Fruit fly (Drosophila melanogaster) whole organism, adult: Measurements from ENCODE around the gene CG13884.

Source experiments
- CG11617 ChIP-seq: fragments of 200-800 bp; sonication (Bioruptor generic); optimal IDR thresholded peaks from 2 replicates; lab custom pipeline; 2017; ENCODE audit warnings: mild to moderate bottlenecking, missing biosample characterization, missing genetic modification reagents, missing genetic modification characterization
- CG12768 ChIP-seq: fragments of 200-800 bp; sonication (Bioruptor generic); optimal IDR thresholded peaks from 2 replicates; lab custom pipeline; 2017; ENCODE audit warnings: missing biosample characterization, missing genetic modification characterization, mild to moderate bottlenecking, moderate library complexity, missing genetic modification reagents
- CG14711 ChIP-seq: fragments of 200-800 bp; sonication (Bioruptor generic); optimal IDR thresholded peaks from 2 replicates; lab custom pipeline; 2018; ENCODE audit warnings: missing biosample characterization, mild to moderate bottlenecking, missing genetic modification characterization, moderate library complexity
- CG1620 ChIP-seq: fragments of 200-800 bp; sonication (Bioruptor generic); optimal IDR thresholded peaks from 2 replicates; lab custom pipeline; 2016; ENCODE audit warnings: missing biosample characterization, missing genetic modification characterization
- CG33017 ChIP-seq: fragments of 200-800 bp; sonication (Bioruptor generic); optimal IDR thresholded peaks from 2 replicates; lab custom pipeline; 2018; ENCODE audit warnings: missing biosample characterization, mild to moderate bottlenecking, missing genetic modification characterization, moderate library complexity
- CG5204 ChIP-seq: fragments of 200-800 bp; sonication (Bioruptor generic); optimal IDR thresholded peaks from 2 replicates; lab custom pipeline; 2016; ENCODE audit warnings: missing biosample characterization, missing genetic modification characterization
- CG7045 ChIP-seq: fragments of 200-800 bp; sonication (Bioruptor generic); optimal IDR thresholded peaks from 2 replicates; lab custom pipeline; 2017; ENCODE audit warnings: missing biosample characterization, mild to moderate bottlenecking, missing genetic modification characterization
- CG7101 ChIP-seq: fragments of 200-800 bp; sonication (Bioruptor generic); optimal IDR thresholded peaks from 2 replicates; lab custom pipeline; 2018; ENCODE audit warnings: missing biosample characterization, mild to moderate bottlenecking, missing genetic modification characterization, moderate library complexity
- Clk ChIP-seq: fragments of 200-800 bp; sonication (Bioruptor generic); optimal IDR thresholded peaks from 2 replicates; lab custom pipeline; 2017; ENCODE audit warnings: missing biosample characterization, missing genetic modification characterization
- Crg-1 ChIP-seq: fragments of 200-800 bp; sonication (Bioruptor generic); optimal IDR thresholded peaks from 2 replicates; lab custom pipeline; 2016; ENCODE audit warnings: missing biosample characterization, missing genetic modification characterization
- Hr96 ChIP-seq: fragments of 200-800 bp; sonication (Bioruptor generic); optimal IDR thresholded peaks from 2 replicates; lab custom pipeline; 2016; ENCODE audit warnings: missing biosample characterization, missing genetic modification characterization
- Mnt ChIP-seq: fragments of 200-800 bp; sonication (Bioruptor generic); optimal IDR thresholded peaks from 2 replicates; lab custom pipeline; 2016; ENCODE audit warnings: missing biosample characterization, mild to moderate bottlenecking, missing genetic modification characterization
- bab1 ChIP-seq: fragments of 200-800 bp; sonication (Bioruptor generic); optimal IDR thresholded peaks from 3 replicates; lab custom pipeline; 2019; ENCODE audit warnings: missing biosample characterization, mild to moderate bottlenecking, missing genetic modification characterization, moderate library complexity
- cic ChIP-seq: fragments of 200-800 bp; sonication (Bioruptor generic); optimal IDR thresholded peaks from 2 replicates; lab custom pipeline; 2017; ENCODE audit warnings: missing biosample characterization, mild to moderate bottlenecking, missing genetic modification characterization, moderate library complexity
- cnc ChIP-seq, 2 experiments: fragments of >200 bp; optimal IDR thresholded peaks; 2 replicates each; lab custom pipeline; 2017
- kay ChIP-seq: fragments of 200-800 bp; sonication (Bioruptor generic); peaks from one replicate; lab custom pipeline; 2016; ENCODE audit warnings: missing biosample characterization, missing genetic modification characterization, borderline replicate concordance
- ovo ChIP-seq: fragments of 200-800 bp; sonication (Bioruptor generic); optimal IDR thresholded peaks from 2 replicates; lab custom pipeline; 2016; ENCODE audit warnings: missing biosample characterization, missing genetic modification characterization
- pad ChIP-seq: fragments of 200-800 bp; sonication (Bioruptor generic); optimal IDR thresholded peaks from 3 replicates; lab custom pipeline; 2017; ENCODE audit warnings: missing biosample characterization, missing genetic modification characterization, mild to moderate bottlenecking, moderate library complexity, missing genetic modification reagents
- tj ChIP-seq: fragments of 200-800 bp; sonication (Bioruptor generic); optimal IDR thresholded peaks from 3 replicates; lab custom pipeline; 2017; ENCODE audit warnings: missing biosample characterization, mild to moderate bottlenecking, missing genetic modification characterization, moderate library complexity
- toe ChIP-seq: fragments of 200-800 bp; sonication (Bioruptor generic); optimal IDR thresholded peaks from 2 replicates; lab custom pipeline; 2016; ENCODE audit warnings: missing biosample characterization, missing genetic modification characterization

CG13884 gene

DNA sequence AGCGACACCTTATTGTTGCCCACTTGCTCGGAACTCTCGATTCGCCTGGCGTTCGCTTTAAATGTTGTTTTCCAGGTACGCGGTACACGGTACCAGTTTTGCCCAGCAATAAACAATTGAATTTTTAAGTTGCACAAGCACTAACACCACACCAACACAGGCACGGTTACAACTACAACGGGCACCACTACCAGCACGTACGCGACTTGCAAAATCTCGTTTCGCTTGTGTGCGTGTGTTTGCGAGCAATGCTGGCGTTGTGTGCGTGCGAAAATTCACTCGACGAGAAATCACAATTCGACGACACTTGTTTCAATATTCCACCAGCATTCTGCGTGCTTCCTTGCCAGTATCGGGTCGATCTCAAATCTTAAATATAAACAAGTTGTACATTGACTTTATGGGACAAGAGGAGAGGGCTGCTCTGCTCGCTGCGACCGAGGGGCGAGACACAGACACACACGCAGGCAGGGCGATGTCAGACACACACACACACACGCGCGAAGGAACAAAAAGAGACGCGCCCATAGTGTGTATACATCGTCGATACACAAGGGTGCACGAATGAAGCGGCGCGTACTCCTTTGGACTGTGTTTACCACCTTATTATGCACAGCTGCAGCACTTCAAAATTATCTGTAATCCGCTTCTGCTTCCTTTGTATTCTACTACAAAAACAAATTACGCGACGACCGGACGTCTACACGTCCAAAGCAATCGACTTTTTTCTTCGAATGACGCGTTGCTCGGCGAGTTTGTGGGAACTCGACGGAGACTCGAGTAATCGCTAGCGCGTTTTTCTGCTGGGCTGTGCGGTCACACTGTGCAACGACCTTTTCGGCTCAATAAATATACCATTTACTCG lies 46.9 kb downstream of the CG13884 start, which contains the start of gene fwd:
TSS of gene fwd (minus strand) at position 740 of the 865 bp plus-strand sequence.
- TF ChIP-seq CG11617 (GFP tag; lab: Kevin White, UChicago), result peak; percentile 57
- TF ChIP-seq CG7101 (tag; lab: Kevin White, UChicago), result peak; percentile 51
- no peak for TF ChIP-seq Hr96 (GFP tag; lab: Kevin White, UChicago)
- TF ChIP-seq CG5204, result no peak
- TF ChIP-seq Mnt (GFP tag; lab: Kevin White, UChicago), result no peak
- peak; percentile 22 for TF ChIP-seq CG33017 (tag; lab: Kevin White, UChicago)
- TF ChIP-seq cic (GFP tag; lab: Kevin White, UChicago), result peak; percentile 47
- peak; percentile 51 for TF ChIP-seq pad (GFP tag; lab: Kevin White, UChicago)
- TF ChIP-seq toe, result no peak
- no peak for TF ChIP-seq CG14711 (tag; lab: Kevin White, UChicago)
- TF ChIP-seq Crg-1 (GFP tag; lab: Kevin White, UChicago), result no peak
- no peak for TF ChIP-seq Clk (GFP tag; lab: Kevin White, UChicago)
- TF ChIP-seq ovo (GFP tag; lab: Kevin White, UChicago), result peak; percentile 52
- no peak for TF ChIP-seq CG12768 (GFP tag; lab: Kevin White, UChicago)
- peak; percentile 18 for TF ChIP-seq tj (GFP tag; lab: Kevin White, UChicago)
- peak; percentile 23 for TF ChIP-seq CG1620 (GFP tag; lab: Kevin White, UChicago)
- peak; percentile 70 for TF ChIP-seq bab1 (GFP tag; lab: Kevin White, UChicago)
- no peak for TF ChIP-seq CG7045 (GFP tag; lab: Kevin White, UChicago)
- TF ChIP-seq kay, result no peak
- TF ChIP-seq cnc (optimal IDR thresholded peaks at IDR 0.05; lab: Kevin White, UChicago), result no peak

DNA sequence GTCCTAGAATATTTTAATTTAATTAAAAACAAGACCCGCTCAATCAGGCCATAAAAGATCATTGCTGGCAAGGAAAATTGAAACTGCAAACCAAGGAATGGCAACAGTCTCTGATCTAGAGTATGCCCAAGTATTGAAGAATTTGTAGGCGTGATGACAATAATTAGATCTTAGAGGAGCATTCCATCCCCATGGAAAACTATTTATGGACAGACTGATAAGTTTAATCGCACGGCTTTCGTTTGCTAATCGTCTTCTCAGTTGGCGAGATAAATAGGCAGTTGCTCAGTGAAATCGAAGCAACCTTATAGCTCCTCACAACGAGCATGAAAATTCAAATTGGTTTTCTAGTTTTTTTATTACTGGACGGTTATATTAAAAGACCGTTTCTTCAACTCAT lies 49.5 kb downstream of the CG13884 start, which contains the start of gene ddbt:
TSS of gene ddbt (plus strand) at position 301 of the 400 bp plus-strand sequence.
- no peak for TF ChIP-seq kay
- TF ChIP-seq cic (GFP tag; lab: Kevin White, UChicago), result no peak
- TF ChIP-seq tj (GFP tag; lab: Kevin White, UChicago), result no peak
- no peak for TF ChIP-seq toe
- no peak for TF ChIP-seq ovo (GFP tag; lab: Kevin White, UChicago)
- TF ChIP-seq CG7045 (GFP tag; lab: Kevin White, UChicago), result no peak
- TF ChIP-seq CG11617 (GFP tag; lab: Kevin White, UChicago), result no peak
- TF ChIP-seq cnc (optimal IDR thresholded peaks at IDR 0.05; lab: Kevin White, UChicago), result no peak
- no peak for TF ChIP-seq bab1 (GFP tag; lab: Kevin White, UChicago)
- TF ChIP-seq pad (GFP tag; lab: Kevin White, UChicago), result no peak
- TF ChIP-seq Clk (GFP tag; lab: Kevin White, UChicago), result no peak
